Fruit fly (Drosophila melanogaster): ENCODE data around the gene Pi4KIIIalpha.

DNA sequence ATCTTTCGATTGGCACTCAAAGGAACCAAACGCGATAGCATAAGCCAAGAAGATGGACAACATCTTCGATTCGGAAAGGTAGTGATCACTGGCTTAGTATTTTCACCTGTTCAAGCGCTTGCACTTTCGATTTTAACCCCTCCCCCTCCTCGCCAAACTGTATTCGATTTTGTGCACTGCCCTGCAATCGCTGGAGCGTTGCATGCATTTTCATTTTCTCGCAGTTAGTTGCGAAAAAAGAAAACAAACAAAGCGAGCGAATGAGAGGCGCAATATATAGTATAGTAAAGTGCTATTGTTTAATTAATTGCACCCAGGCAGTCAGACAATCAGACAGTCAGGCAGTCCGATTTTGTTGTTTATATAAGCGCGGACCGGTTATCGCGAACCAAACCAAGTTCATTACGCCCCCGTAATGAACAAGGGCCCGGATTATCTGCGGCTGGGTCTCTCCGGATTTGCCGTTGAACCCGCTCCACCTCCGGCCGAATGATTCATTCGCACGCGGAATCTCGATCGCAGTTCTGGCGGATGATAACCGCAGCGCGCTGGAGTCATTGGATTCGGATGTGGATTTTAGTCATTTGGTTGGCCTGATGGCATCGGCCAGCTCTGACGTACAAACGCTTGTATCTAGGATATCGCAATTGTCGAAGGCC is 31.4 kb upstream of the Pi4KIIIalpha start:
- TF ChIP-seq ovo (GFP tag; optimal IDR thresholded peaks at IDR 0.05) (no peak), CG14711 (tag; optimal IDR thresholded peaks at IDR 0.05) (no peak), pad (GFP tag; optimal IDR thresholded peaks at IDR 0.05) (no peak), Clk (GFP tag; optimal IDR thresholded peaks at IDR 0.05) (no peak), CG5204 (GFP tag; optimal IDR thresholded peaks at IDR 0.05) (no peak), kay (GFP tag; ENCODE audit: borderline replicate concordance) (peak; percentile 86), CG11617 (GFP tag; optimal IDR thresholded peaks at IDR 0.05) (no peak), CG12768 (GFP tag; optimal IDR thresholded peaks at IDR 0.05) (no peak), bab1 (GFP tag; optimal IDR thresholded peaks at IDR 0.05) (no peak), Hr96 (GFP tag; optimal IDR thresholded peaks at IDR 0.05) (no peak)
